Worm (Caenorhabditis elegans) whole organism, L1 larva: Measurements from ENCODE around the gene K09B11.5.

Experiments used
- aly-2 ChIP-seq: fragments of 150-350 bp; optimal IDR thresholded peaks from 2 replicates; lab custom pipeline; 2014; ENCODE audit warnings: missing biosample characterization, missing genetic modification characterization
- ama-1 ChIP-seq: fragments of 150-350 bp; optimal IDR thresholded peaks from 2 replicates; lab custom pipeline; 2014

ce11 chrIV:13392230-13392629, 41.6 kb downstream of the K09B11.5 start:
- TF ChIP-seq aly-2 (no peak), ama-1 (lab: Kevin White, UChicago) (no peak)
